Worm (Caenorhabditis elegans) whole organism, L1 larva: Measurements from ENCODE around the gene srw-2.

Experiments
- Y116A8C.19 ChIP-seq: sonication (generic microtip); optimal IDR thresholded peaks from 2 replicates; lab custom pipeline; 2016; ENCODE audit warnings: missing compliant biosample characterization, missing genetic modification characterization, borderline replicate concordance
- aha-1 ChIP-seq: fragments of 150-350 bp; optimal IDR thresholded peaks from 2 replicates; lab custom pipeline; 2014; ENCODE audit warnings: missing biosample characterization, missing genetic modification characterization
- ceh-63 ChIP-seq: fragments of 200-800 bp; sonication (Bioruptor generic); optimal IDR thresholded peaks from 2 replicates; lab custom pipeline; 2018; ENCODE audit warnings: mild to moderate bottlenecking, missing genetic modification characterization, missing compliant biosample characterization
- ceh-88 ChIP-seq: fragments of 200-800 bp; sonication (Bioruptor generic); IDR thresholded peaks from 2 replicates; pipeline ENCODE4 v1.3.6; 2022; ENCODE audit warnings: missing genetic modification characterization, missing compliant biosample characterization
- dpl-1 ChIP-seq, 3 experiments: fragments of 150-350 bp in 2 of 3; sonication (generic microtip) in 1 of 3; optimal IDR thresholded peaks; 2 replicates each; lab custom pipeline; 2014 to 2017; ENCODE audit warnings: missing biosample characterization in 3 of 3, missing genetic modification characterization in 3 of 3, missing genetic modification reagents in 3 of 3
- efl-1 ChIP-seq, 4 experiments: fragments of 150-350 bp; optimal IDR thresholded peaks in 3 of 4; peaks in 1 of 4; 1 replicate in 1 of 4; 2 replicates in 3 of 4; lab custom pipeline; 2014; ENCODE audit warnings: missing biosample characterization in 2 of 4, missing genetic modification characterization in 2 of 4, missing genetic modification reagents in 2 of 4
- egl-13 ChIP-seq: sonication (generic microtip); optimal IDR thresholded peaks from 2 replicates; lab custom pipeline; 2016; ENCODE audit warnings: missing genotype, missing genetic modification reagents, missing genetic modification characterization, missing compliant biosample characterization
- elt-2 ChIP-seq: sonication (generic microtip); optimal IDR thresholded peaks from 2 replicates; lab custom pipeline; 2016; ENCODE audit warnings: missing genetic modification characterization, mild to moderate bottlenecking, inconsistent platforms, missing compliant biosample characterization, missing genetic modification reagents
- grh-1 ChIP-seq: fragments of 200-800 bp; sonication (Bioruptor generic); IDR thresholded peaks from 2 replicates; pipeline ENCODE4 v1.3.6; 2022; ENCODE audit warnings: missing genetic modification reagents, missing genetic modification characterization, missing compliant biosample characterization
- hlh-17 ChIP-seq: fragments of 200-800 bp; sonication (Bioruptor generic); optimal IDR thresholded peaks from 2 replicates; lab custom pipeline; 2018; ENCODE audit warnings: missing genetic modification characterization, mild to moderate bottlenecking, missing compliant biosample characterization, moderate library complexity, borderline replicate concordance
- hpl-2 ChIP-seq: fragments of 150-350 bp; optimal IDR thresholded peaks from 2 replicates; lab custom pipeline; 2014; ENCODE audit warnings: missing biosample characterization, missing genetic modification reagents, missing genetic modification characterization
- irx-1 ChIP-seq: sonication (generic microtip); optimal IDR thresholded peaks from 2 replicates; lab custom pipeline; 2016; ENCODE audit warnings: missing genetic modification characterization, missing compliant biosample characterization
- jun-1 ChIP-seq: fragments of 150-350 bp; optimal IDR thresholded peaks from 2 replicates; lab custom pipeline; 2014; ENCODE audit warnings: missing biosample characterization, missing genetic modification reagents, missing genetic modification characterization
- lin-14 ChIP-seq: fragments of 200-800 bp; sonication (Bioruptor generic); optimal IDR thresholded peaks from 2 replicates; lab custom pipeline; 2018; ENCODE audit warnings: mild to moderate bottlenecking, missing genetic modification characterization, moderate library complexity, missing compliant biosample characterization
- lin-35 ChIP-seq, 2 experiments: fragments of 150-350 bp; optimal IDR thresholded peaks; 2 replicates each; lab custom pipeline; 2014; ENCODE audit warnings: missing biosample characterization in 2 of 2, missing genetic modification characterization in 2 of 2, missing genetic modification reagents in 2 of 2
- lsy-2 ChIP-seq, 2 experiments: fragments of 150-350 bp; optimal IDR thresholded peaks; 2 replicates each; lab custom pipeline; 2014; ENCODE audit warnings: missing biosample characterization in 2 of 2, missing genetic modification characterization in 2 of 2
- mef-2 ChIP-seq: fragments of 150-350 bp; optimal IDR thresholded peaks from 2 replicates; lab custom pipeline; 2014; ENCODE audit warnings: missing biosample characterization, missing genetic modification characterization
- nhr-19 ChIP-seq: fragments of 200-800 bp; sonication (Bioruptor generic); conservative IDR thresholded peaks from 2 replicates; pipeline ENCODE4 v1.3.6; 2022; ENCODE audit warnings: missing genetic modification characterization, missing compliant biosample characterization
- nhr-20 ChIP-seq: sonication (generic microtip); optimal IDR thresholded peaks from 2 replicates; lab custom pipeline; 2016; ENCODE audit warnings: mild to moderate bottlenecking, missing genetic modification characterization, missing compliant biosample characterization
- nhr-28 ChIP-seq: fragments of 150-350 bp; optimal IDR thresholded peaks from 2 replicates; lab custom pipeline; 2014; ENCODE audit warnings: missing biosample characterization, missing genetic modification characterization
- nhr-71 ChIP-seq: sonication (generic microtip); optimal IDR thresholded peaks from 2 replicates; lab custom pipeline; 2016; ENCODE audit warnings: mild to moderate bottlenecking, missing genetic modification characterization, moderate library complexity, missing compliant biosample characterization
- nhr-76 ChIP-seq: sonication (generic microtip); optimal IDR thresholded peaks from 2 replicates; lab custom pipeline; 2017; ENCODE audit warnings: missing biosample characterization, missing genetic modification characterization
- nhr-84 ChIP-seq: sonication (generic microtip); optimal IDR thresholded peaks from 2 replicates; lab custom pipeline; 2017; ENCODE audit warnings: missing biosample characterization, missing genetic modification characterization
- nhr-90 ChIP-seq: sonication (generic microtip); optimal IDR thresholded peaks from 2 replicates; lab custom pipeline; 2016; ENCODE audit warnings: mild to moderate bottlenecking, missing genetic modification characterization, missing compliant biosample characterization; ENCODE audit not compliant: poor library complexity
- pqm-1 ChIP-seq: sonication (generic microtip); optimal IDR thresholded peaks from 3 replicates; lab custom pipeline; 2017; ENCODE audit warnings: missing biosample characterization, missing genetic modification characterization
- rnt-1 ChIP-seq: sonication (generic microtip); optimal IDR thresholded peaks from 2 replicates; lab custom pipeline; 2016; ENCODE audit warnings: mild to moderate bottlenecking, missing genetic modification characterization, moderate library complexity, missing compliant biosample characterization
- skn-1 ChIP-seq: fragments of 150-350 bp; optimal IDR thresholded peaks from 2 replicates; lab custom pipeline; 2014; ENCODE audit warnings: missing biosample characterization, missing genetic modification characterization
- sox-4 ChIP-seq: sonication (generic microtip); optimal IDR thresholded peaks from 2 replicates; lab custom pipeline; 2016; ENCODE audit warnings: missing genetic modification characterization, missing compliant biosample characterization
- sptf-1 ChIP-seq: fragments of 150-350 bp; optimal IDR thresholded peaks from 2 replicates; lab custom pipeline; 2014; ENCODE audit warnings: missing biosample characterization, missing genetic modification characterization
- sup-37 ChIP-seq: fragments of 200-800 bp; sonication (Bioruptor generic); optimal IDR thresholded peaks from 2 replicates; lab custom pipeline; 2018; ENCODE audit warnings: mild to moderate bottlenecking, missing genetic modification characterization, missing compliant biosample characterization
- swsn-7 ChIP-seq: sonication (generic microtip); optimal IDR thresholded peaks from 2 replicates; lab custom pipeline; 2016; ENCODE audit warnings: missing genetic modification characterization, missing compliant biosample characterization
- tlp-1 ChIP-seq: fragments of 150-350 bp; optimal IDR thresholded peaks from 2 replicates; lab custom pipeline; 2014; ENCODE audit warnings: missing biosample characterization, missing genetic modification characterization
- unc-130 ChIP-seq: fragments of 150-350 bp; optimal IDR thresholded peaks from 2 replicates; lab custom pipeline; 2017; ENCODE audit warnings: missing biosample characterization, missing genetic modification characterization, inconsistent platforms
- unc-30 ChIP-seq: sonication (generic microtip); optimal IDR thresholded peaks from 2 replicates; lab custom pipeline; 2017; ENCODE audit warnings: missing biosample characterization, missing genetic modification characterization
- unc-62 ChIP-seq: fragments of 150-350 bp; optimal IDR thresholded peaks from 2 replicates; lab custom pipeline; 2014; ENCODE audit warnings: missing biosample characterization, missing genetic modification reagents, missing genetic modification characterization
- unc-98 ChIP-seq: fragments of 200-800 bp; sonication (Bioruptor generic); IDR thresholded peaks from 2 replicates; pipeline ENCODE4 v1.3.6; 2022; ENCODE audit warnings: missing genetic modification characterization, missing compliant biosample characterization
- vab-15 ChIP-seq: sonication (generic microtip); optimal IDR thresholded peaks from 2 replicates; lab custom pipeline; 2017; ENCODE audit warnings: missing genotype, mild to moderate bottlenecking, missing genetic modification characterization, missing compliant biosample characterization
- zag-1 ChIP-seq: fragments of 150-350 bp; optimal IDR thresholded peaks from 2 replicates; lab custom pipeline; 2014; ENCODE audit warnings: missing biosample characterization, missing genetic modification characterization
- ztf-11 ChIP-seq, 2 experiments: sonication (generic microtip); optimal IDR thresholded peaks; 2 replicates each; lab custom pipeline; 2016 to 2017; ENCODE audit warnings: missing genetic modification characterization in 2 of 2, missing biosample characterization in 1 of 2, missing compliant biosample characterization in 1 of 2

Gene srw-2

DNA sequence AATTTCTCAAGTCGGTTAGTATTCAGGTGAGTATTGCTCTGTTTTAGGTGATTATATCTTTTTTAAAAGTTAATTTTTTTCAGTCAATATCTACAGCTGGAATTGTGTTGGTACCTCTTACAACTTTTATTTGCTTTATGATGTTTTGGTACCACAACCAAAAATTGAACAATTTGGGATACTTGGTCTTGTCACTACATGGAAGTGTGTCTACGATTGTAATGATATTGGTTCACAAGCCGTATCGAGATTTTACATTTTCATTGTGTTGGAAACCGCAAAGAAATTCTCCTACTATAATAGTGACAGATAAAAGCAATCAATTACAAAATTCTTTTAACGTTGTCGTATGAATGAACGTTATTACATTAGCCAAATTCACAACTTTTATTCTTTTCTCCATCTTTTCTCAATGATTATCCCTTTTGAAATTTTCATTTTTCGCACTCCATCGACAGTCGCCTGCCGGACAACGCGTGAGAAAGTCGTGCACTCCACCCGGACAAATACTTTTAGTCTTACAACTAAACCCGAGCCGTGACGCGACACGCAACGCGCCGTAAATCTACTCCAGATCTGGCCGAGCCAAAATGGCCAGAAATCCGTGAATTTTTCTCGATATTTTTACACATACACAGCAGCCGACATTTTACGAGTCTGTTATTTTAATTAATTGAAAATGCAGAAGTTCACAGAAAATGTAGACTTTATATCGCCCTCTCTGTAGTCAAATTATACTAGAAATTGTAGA lies 41.3 kb downstream of the srw-2 start:
- TF ChIP-seq sptf-1 (tag; lab: Kevin White, UChicago), result no peak

DNA sequence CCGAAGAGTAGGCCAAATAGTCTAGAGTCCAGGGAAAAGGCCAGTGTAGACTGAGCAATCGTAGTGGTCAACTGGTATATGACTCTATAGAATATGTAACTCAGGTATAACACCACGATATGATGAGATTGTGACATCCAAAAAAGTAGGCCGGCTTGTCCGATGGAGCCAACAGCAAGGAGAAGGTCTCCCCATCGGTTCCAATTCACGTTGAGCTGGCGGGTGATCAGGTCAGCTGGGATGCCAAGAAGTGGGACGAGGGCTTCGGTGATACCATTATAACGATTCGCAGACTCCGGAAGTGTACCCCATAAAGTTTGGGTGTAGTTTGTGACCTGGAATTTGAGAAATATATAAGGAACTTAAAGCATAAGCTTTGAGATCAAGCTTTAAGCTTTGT lies 42.3 kb downstream of the srw-2 start:
- TF ChIP-seq unc-30 (no peak), skn-1 (tag; lab: Kevin White, UChicago) (no peak), tlp-1 (tag; lab: Kevin White, UChicago) (no peak), irx-1 (tag; lab: Kevin White, UChicago) (no peak), aha-1 (no peak), pqm-1 (no peak)

ce11 chrV:2875422-2875821 lies 44.7 kb downstream of the srw-2 start, which contains the start of gene folt-2:
folt-2 (minus strand) TSS chrV:2875600.
- TF ChIP-seq elt-2 (tag; lab: Kevin White, UChicago) (peak; percentile 50), hpl-2 (GFP tag; lab: Kevin White, UChicago) (no peak), lin-14 (GFP tag; lab: Kevin White, UChicago) (no peak), tlp-1 (tag; lab: Kevin White, UChicago) (no peak), nhr-71 (peak; percentile 10), efl-1 (optimal IDR thresholded peaks at IDR 0.05; lab: Kevin White, UChicago) (no peak), efl-1 (GFP tag; optimal IDR thresholded peaks at IDR 0.05 in 1 of 2; lab: Kevin White, UChicago) (peak in 1 of 2 experiments; percentile 22)

ce11 chrV:2876188-2876831 lies 45.6 kb downstream of the srw-2 start:
- no peak for TF ChIP-seq hpl-2 (GFP tag; lab: Kevin White, UChicago)
- no peak for TF ChIP-seq efl-1 (optimal IDR thresholded peaks at IDR 0.05; lab: Kevin White, UChicago)
- peak in 1 of 2 experiments; percentile 15 for TF ChIP-seq efl-1 (GFP tag; optimal IDR thresholded peaks at IDR 0.05 in 1 of 2; lab: Kevin White, UChicago)

ce11 chrV:2877509-2877908 lies 46.8 kb downstream of the srw-2 start, which contains the start of gene F37B4.10:
F37B4.10 (minus strand) TSS chrV:2877609.
- TF ChIP-seq zag-1 (tag; lab: Kevin White, UChicago) (no peak), ceh-63 (GFP tag; lab: Kevin White, UChicago) (no peak), skn-1 (tag; lab: Kevin White, UChicago) (no peak), lsy-2 (tag; optimal IDR thresholded peaks at IDR 0.05; lab: Kevin White, UChicago) (peak in 1 of 2 experiments; percentile 11), nhr-76 (tag; lab: Kevin White, UChicago) (no peak), egl-13 (tag; lab: Kevin White, UChicago) (no peak), unc-62 (no peak), unc-30 (no peak), rnt-1 (tag; lab: Kevin White, UChicago) (no peak), nhr-28 (tag; lab: Kevin White, UChicago) (no peak), unc-98 (GFP tag; lab: Robert Waterston, UW) (no peak), sup-37 (GFP tag; lab: Kevin White, UChicago) (no peak), vab-15 (tag; lab: Kevin White, UChicago) (no peak), ztf-11 (tag; optimal IDR thresholded peaks at IDR 0.05; lab: Kevin White, UChicago) (no peak), unc-130 (tag; lab: Kevin White, UChicago) (no peak), ceh-88 (GFP tag; lab: Robert Waterston, UW) (no peak), efl-1 (optimal IDR thresholded peaks at IDR 0.05; lab: Kevin White, UChicago) (peak; percentile 8 to 18), efl-1 (GFP tag; optimal IDR thresholded peaks at IDR 0.05 in 1 of 2; lab: Kevin White, UChicago) (no peak), pqm-1 (no peak), nhr-90 (tag; lab: Kevin White, UChicago) (no peak), dpl-1 (GFP tag; optimal IDR thresholded peaks at IDR 0.05; lab: Kevin White, UChicago) (peak in 1 of 3 experiments; percentile 11), nhr-20 (tag; lab: Kevin White, UChicago) (no peak), nhr-19 (GFP tag; lab: Robert Waterston, UW) (no peak), irx-1 (tag; lab: Kevin White, UChicago) (no peak), nhr-71 (no peak), lin-35 (GFP tag; optimal IDR thresholded peaks at IDR 0.05; lab: Kevin White, UChicago) (peak; percentile 15 to 22), grh-1 (GFP tag; lab: Robert Waterston, UW) (no peak), Y116A8C.19 (tag; lab: Kevin White, UChicago) (no peak), mef-2 (tag; lab: Kevin White, UChicago) (no peak), sox-4 (tag; lab: Kevin White, UChicago) (no peak), sptf-1 (tag; lab: Kevin White, UChicago) (no peak), jun-1 (no peak), swsn-7 (no peak), nhr-84 (tag; lab: Kevin White, UChicago) (no peak), hlh-17 (no peak)
